Worm (Caenorhabditis elegans) whole organism, early embryonic: ENCODE measurements around the gene sru-1.

Source experiments
- B0310.2 ChIP-seq: sonication (generic microtip); optimal IDR thresholded peaks from 2 replicates; lab custom pipeline; 2016; ENCODE audit warnings: mild to moderate bottlenecking, missing genetic modification characterization, missing compliant biosample characterization
- F13C5.2 ChIP-seq: sonication (generic microtip); optimal IDR thresholded peaks from 2 replicates; lab custom pipeline; 2017; ENCODE audit warnings: mild to moderate bottlenecking, missing genetic modification characterization, inconsistent platforms, missing compliant biosample characterization
- aly-1 ChIP-seq: sonication (generic microtip); optimal IDR thresholded peaks from 2 replicates; lab custom pipeline; 2016; ENCODE audit warnings: missing genetic modification characterization, missing compliant biosample characterization
- ama-1 ChIP-seq: fragments of 150-350 bp; optimal IDR thresholded peaks from 2 replicates; lab custom pipeline; 2014
- ceh-13 ChIP-seq: fragments of 200-800 bp; sonication (Bioruptor generic); optimal IDR thresholded peaks from 2 replicates; lab custom pipeline; 2018; ENCODE audit warnings: mild to moderate bottlenecking, missing genetic modification characterization, missing compliant biosample characterization
- ceh-36 ChIP-seq: sonication (generic microtip); optimal IDR thresholded peaks from 2 replicates; lab custom pipeline; 2016; ENCODE audit warnings: missing genetic modification characterization, inconsistent platforms, missing compliant biosample characterization
- ets-7 ChIP-seq: sonication (generic microtip); optimal IDR thresholded peaks from 2 replicates; lab custom pipeline; 2016; ENCODE audit warnings: missing genotype, missing genetic modification characterization, missing compliant biosample characterization
- flt-1 ChIP-seq: fragments of 200-800 bp; sonication (Bioruptor generic); IDR thresholded peaks from 2 replicates; pipeline ENCODE4 v1.3.6; 2022; ENCODE audit warnings: missing genetic modification characterization, missing compliant biosample characterization
- hmbx-1 ChIP-seq: sonication (generic microtip); optimal IDR thresholded peaks from 2 replicates; lab custom pipeline; 2016; ENCODE audit warnings: mild to moderate bottlenecking, missing genetic modification characterization, missing compliant biosample characterization
- hmg-4 ChIP-seq: fragments of 200-800 bp; sonication (Bioruptor generic); optimal IDR thresholded peaks from 2 replicates; lab custom pipeline; 2018; ENCODE audit warnings: mild to moderate bottlenecking, missing genetic modification characterization, missing compliant biosample characterization
- hnd-1 ChIP-seq: sonication (generic microtip); optimal IDR thresholded peaks from 2 replicates; lab custom pipeline; 2016; ENCODE audit warnings: missing genetic modification characterization, missing compliant biosample characterization
- pes-1 ChIP-seq: fragments of 200-800 bp; sonication (Bioruptor generic); IDR thresholded peaks from 2 replicates; pipeline ENCODE4 v1.3.6; 2022; ENCODE audit warnings: missing genetic modification reagents, missing genetic modification characterization, missing compliant biosample characterization
- scrt-1 ChIP-seq: fragments of 200-800 bp; sonication (Bioruptor generic); IDR thresholded peaks from 2 replicates; pipeline ENCODE4 v1.3.6; 2022; ENCODE audit warnings: missing genetic modification characterization, missing compliant biosample characterization
- sea-1 ChIP-seq: fragments of 200-800 bp; sonication (Bioruptor generic); conservative IDR thresholded peaks from 2 replicates; pipeline ENCODE4 v1.3.6; 2022; ENCODE audit warnings: missing genetic modification characterization, missing compliant biosample characterization
- tbx-11 ChIP-seq: fragments of 200-800 bp; sonication (Bioruptor generic); IDR thresholded peaks from 2 replicates; pipeline ENCODE4 v1.3.6; 2022; ENCODE audit warnings: missing genetic modification characterization, missing compliant biosample characterization
- tbx-37 ChIP-seq: fragments of 200-800 bp; sonication (Bioruptor generic); conservative IDR thresholded peaks from 2 replicates; pipeline ENCODE4 v1.3.6; 2022; ENCODE audit warnings: missing genetic modification reagents, missing genetic modification characterization, missing compliant biosample characterization
- tra-4 ChIP-seq: sonication (generic microtip); optimal IDR thresholded peaks from 2 replicates; lab custom pipeline; 2017; ENCODE audit warnings: missing genetic modification characterization, missing compliant biosample characterization

Gene sru-1

DNA sequence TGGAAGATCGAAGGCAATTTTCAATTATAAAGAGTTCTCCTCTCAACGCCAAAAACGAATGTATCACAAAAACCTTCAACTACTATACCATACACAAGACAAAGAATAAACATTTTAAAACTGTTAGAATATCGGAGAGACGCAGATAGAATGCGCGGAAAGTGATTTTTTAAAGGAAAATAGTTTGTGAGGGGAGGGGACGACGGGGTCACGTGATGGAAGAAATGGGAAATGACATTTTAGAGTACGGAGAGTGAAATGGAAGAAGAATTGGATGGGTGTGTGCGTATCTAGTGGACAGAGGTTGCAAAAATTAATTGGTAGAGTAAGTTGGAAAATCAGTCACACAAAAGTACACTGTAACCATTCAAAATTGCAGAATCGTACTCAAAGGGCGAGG lies 45.9 kb downstream of the sru-1 start:
- no peak for TF ChIP-seq B0310.2 (tag; lab: Kevin White, UChicago)
- TF ChIP-seq scrt-1 (GFP tag; lab: Robert Waterston, UW), result no peak
- no peak for TF ChIP-seq hnd-1
- TF ChIP-seq hmbx-1, result no peak
- TF ChIP-seq ceh-36 (tag; lab: Kevin White, UChicago), result no peak
- no peak for TF ChIP-seq flt-1 (GFP tag; lab: Robert Waterston, UW)
- no peak for TF ChIP-seq aly-1 (tag; lab: Kevin White, UChicago)
- TF ChIP-seq ceh-13 (GFP tag; lab: Kevin White, UChicago), result no peak
- no peak for TF ChIP-seq tbx-37 (GFP tag; lab: Robert Waterston, UW)
- TF ChIP-seq F13C5.2 (tag; lab: Kevin White, UChicago), result no peak
- TF ChIP-seq hmg-4 (GFP tag; lab: Kevin White, UChicago), result no peak
- no peak for TF ChIP-seq ets-7 (tag; lab: Kevin White, UChicago)
- TF ChIP-seq tra-4 (tag; lab: Kevin White, UChicago), result no peak

DNA sequence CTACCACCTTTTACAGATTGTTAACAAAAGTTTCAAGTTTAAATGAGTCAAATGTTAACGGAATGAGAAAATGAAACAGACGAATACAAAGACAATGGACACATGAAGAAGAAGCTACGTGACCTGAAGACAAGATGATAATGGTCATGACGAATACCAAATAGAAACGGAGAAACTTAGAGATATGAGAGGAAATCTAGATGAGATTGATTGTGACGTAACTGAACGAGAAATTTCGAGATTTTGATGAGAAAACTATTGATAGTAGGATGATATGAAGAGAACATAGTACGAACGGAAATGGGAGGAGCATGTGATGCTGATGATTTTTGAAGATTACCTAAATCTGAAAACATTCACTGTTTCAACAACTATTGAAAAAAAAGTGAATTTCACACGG lies 46.7 kb downstream of the sru-1 start:
- TF ChIP-seq B0310.2 (tag; lab: Kevin White, UChicago) (no peak), F13C5.2 (tag; lab: Kevin White, UChicago) (no peak), hnd-1 (no peak), ceh-13 (GFP tag; lab: Kevin White, UChicago) (no peak), aly-1 (tag; lab: Kevin White, UChicago) (no peak), scrt-1 (GFP tag; lab: Robert Waterston, UW) (no peak), ceh-36 (tag; lab: Kevin White, UChicago) (no peak), sea-1 (GFP tag; lab: Robert Waterston, UW) (no peak), flt-1 (GFP tag; lab: Robert Waterston, UW) (no peak), ets-7 (tag; lab: Kevin White, UChicago) (no peak), hmg-4 (GFP tag; lab: Kevin White, UChicago) (no peak), ama-1 (lab: Kevin White, UChicago) (no peak), tra-4 (tag; lab: Kevin White, UChicago) (no peak), hmbx-1 (no peak), tbx-11 (GFP tag; lab: Robert Waterston, UW) (no peak), tbx-37 (GFP tag; lab: Robert Waterston, UW) (no peak), pes-1 (GFP tag; lab: Robert Waterston, UW) (no peak)

DNA sequence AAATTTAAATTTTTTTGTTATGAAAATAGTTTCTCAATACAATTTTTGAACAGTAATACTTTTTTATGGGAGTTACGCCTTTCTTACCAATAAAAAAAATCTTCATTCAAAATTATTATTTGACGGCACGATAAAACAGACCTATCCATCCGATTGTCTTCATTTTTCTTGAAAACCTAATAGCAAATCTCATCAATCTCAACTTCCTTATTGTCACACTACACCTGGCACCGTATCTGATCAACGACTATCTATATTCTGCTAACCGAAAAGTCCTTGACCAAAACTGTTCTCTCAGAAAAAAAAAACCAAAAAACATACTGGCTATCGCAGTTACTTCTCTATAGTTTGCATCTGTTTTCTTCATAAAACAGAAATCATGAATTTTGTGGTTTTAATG lies 47.7 kb downstream of the sru-1 start:
- TF ChIP-seq ama-1 (lab: Kevin White, UChicago) (no peak), hmbx-1 (no peak), ceh-36 (tag; lab: Kevin White, UChicago) (no peak), hnd-1 (no peak), flt-1 (GFP tag; lab: Robert Waterston, UW) (no peak), hmg-4 (GFP tag; lab: Kevin White, UChicago) (no peak), tra-4 (tag; lab: Kevin White, UChicago) (no peak), tbx-37 (GFP tag; lab: Robert Waterston, UW) (no peak), F13C5.2 (tag; lab: Kevin White, UChicago) (no peak), aly-1 (tag; lab: Kevin White, UChicago) (no peak)

DNA sequence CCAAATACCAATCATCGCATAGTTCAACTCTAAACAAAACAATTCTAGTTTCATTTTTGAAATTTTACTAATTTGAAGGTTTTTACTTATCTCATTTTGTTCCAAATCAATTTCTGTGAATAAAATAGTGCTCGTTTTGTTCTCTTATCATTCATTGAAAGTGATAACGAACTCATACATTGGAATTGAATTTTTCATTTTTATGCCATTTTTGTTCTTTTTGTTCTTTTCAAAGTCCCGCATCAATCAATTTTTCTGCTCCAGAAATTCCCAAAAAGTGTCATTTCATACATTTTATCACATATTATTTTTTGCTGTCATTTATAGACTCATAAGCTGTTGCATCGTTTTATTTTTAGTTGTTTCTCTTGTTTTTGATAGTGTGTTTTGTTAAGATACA lies 49.1 kb downstream of the sru-1 start:
- TF ChIP-seq scrt-1 (GFP tag; lab: Robert Waterston, UW) (no peak), pes-1 (GFP tag; lab: Robert Waterston, UW) (no peak), flt-1 (GFP tag; lab: Robert Waterston, UW) (no peak), ets-7 (tag; lab: Kevin White, UChicago) (no peak), B0310.2 (tag; lab: Kevin White, UChicago) (no peak), ceh-13 (GFP tag; lab: Kevin White, UChicago) (no peak), F13C5.2 (tag; lab: Kevin White, UChicago) (no peak), tbx-37 (GFP tag; lab: Robert Waterston, UW) (no peak), hmg-4 (GFP tag; lab: Kevin White, UChicago) (no peak), sea-1 (GFP tag; lab: Robert Waterston, UW) (no peak), tra-4 (tag; lab: Kevin White, UChicago) (no peak), aly-1 (tag; lab: Kevin White, UChicago) (no peak), tbx-11 (GFP tag; lab: Robert Waterston, UW) (no peak), hmbx-1 (no peak), ama-1 (lab: Kevin White, UChicago) (no peak)

DNA sequence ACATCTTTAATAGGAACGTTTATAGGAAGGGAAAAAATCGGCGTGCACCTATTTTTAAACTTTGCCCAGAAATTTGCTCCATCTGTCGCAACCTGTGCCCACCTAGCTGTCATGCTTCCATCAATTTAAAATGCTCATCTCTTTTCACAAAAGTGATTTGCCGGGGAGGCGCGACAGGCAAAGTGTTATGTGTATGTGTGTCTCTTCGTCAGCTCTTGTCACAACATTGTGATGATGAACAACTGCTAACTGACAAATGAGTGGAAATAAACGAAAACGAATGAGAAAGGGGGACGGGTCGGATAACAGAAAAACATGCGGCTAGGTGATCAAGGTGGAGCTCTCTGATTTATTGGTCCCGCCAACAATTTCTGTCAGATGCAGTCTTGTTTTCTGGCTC lies 49.8 kb downstream of the sru-1 start:
- TF ChIP-seq aly-1 (tag; lab: Kevin White, UChicago) (no peak), sea-1 (GFP tag; lab: Robert Waterston, UW) (no peak), tbx-37 (GFP tag; lab: Robert Waterston, UW) (no peak), pes-1 (GFP tag; lab: Robert Waterston, UW) (no peak), ama-1 (lab: Kevin White, UChicago) (no peak), tra-4 (tag; lab: Kevin White, UChicago) (no peak), ceh-36 (tag; lab: Kevin White, UChicago) (no peak), ets-7 (tag; lab: Kevin White, UChicago) (no peak), hnd-1 (no peak), tbx-11 (GFP tag; lab: Robert Waterston, UW) (no peak), flt-1 (GFP tag; lab: Robert Waterston, UW) (no peak), B0310.2 (tag; lab: Kevin White, UChicago) (no peak), F13C5.2 (tag; lab: Kevin White, UChicago) (no peak), scrt-1 (GFP tag; lab: Robert Waterston, UW) (no peak), hmbx-1 (no peak), hmg-4 (GFP tag; lab: Kevin White, UChicago) (no peak)
